Worm (Caenorhabditis elegans) whole organism, young adult: Measurements from ENCODE around the gene Y45G5AM.6.

Experiments
- B0019.2 ChIP-seq: fragments of 200-800 bp; sonication (Bioruptor generic); conservative IDR thresholded peaks from 2 replicates; pipeline ENCODE4 v1.3.6; 2022; ENCODE audit warnings: missing genetic modification reagents, missing genetic modification characterization, missing compliant biosample characterization
- D2030.7 ChIP-seq: fragments of 200-800 bp; sonication (Bioruptor generic); IDR thresholded peaks from 2 replicates; pipeline ENCODE4 v1.3.6; 2022; ENCODE audit warnings: missing genetic modification reagents, missing genetic modification characterization, missing compliant biosample characterization
- dpl-1 ChIP-seq: fragments of 150-350 bp; optimal IDR thresholded peaks from 2 replicates; lab custom pipeline; 2014; ENCODE audit warnings: missing biosample characterization, missing genetic modification reagents, missing genetic modification characterization
- sea-2 ChIP-seq: fragments of 200-800 bp; sonication (Bioruptor generic); IDR thresholded peaks from 2 replicates; pipeline ENCODE4 v1.3.6; 2022; ENCODE audit warnings: missing genetic modification characterization, missing compliant biosample characterization
- unc-130 ChIP-seq: sonication (generic microtip); optimal IDR thresholded peaks from 2 replicates; lab custom pipeline; 2016; ENCODE audit warnings: missing genetic modification reagents, missing genetic modification characterization, missing compliant biosample characterization

DNA sequence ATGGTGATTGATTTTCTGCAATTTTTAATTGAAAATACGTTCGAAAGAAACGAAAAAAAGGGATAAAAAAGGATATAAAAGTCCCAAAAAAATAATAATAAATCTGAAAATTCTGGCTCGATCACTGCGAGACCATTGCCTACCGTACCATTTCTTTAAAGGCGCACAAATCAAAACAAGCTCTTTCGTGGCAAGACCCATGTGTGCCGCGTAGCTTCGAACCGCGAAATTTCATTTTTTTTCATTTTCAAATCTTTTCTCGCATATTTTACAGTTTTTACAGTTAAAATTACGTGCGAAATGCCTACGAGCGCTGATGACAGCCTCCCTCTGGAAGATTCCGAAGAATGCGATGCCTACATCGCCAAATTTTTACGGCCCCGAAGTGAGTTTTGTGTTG, 23.5 kb upstream of the Y45G5AM.6 start, which contains the start of the genes coh-4 and pid-5:
- peak; percentile 84 for TF ChIP-seq unc-130 (GFP tag; lab: Kevin White, UChicago)
- peak; percentile 92 for TF ChIP-seq dpl-1 (GFP tag; lab: Kevin White, UChicago)
- TF ChIP-seq D2030.7 (GFP tag; lab: Robert Waterston, UW) = peak; percentile 95
- TF ChIP-seq B0019.2 (GFP tag; lab: Robert Waterston, UW) = peak; percentile 83
- no peak for TF ChIP-seq sea-2 (GFP tag; lab: Robert Waterston, UW)
